Fruit fly (Drosophila melanogaster): ENCODE results near the gene ATPsynE.
A peak's percentile ranks its signal among the peaks of the same experiment; 100 is the strongest.

The ATPsynE gene

dm6 chr3R:14283754-14284421 lies 42.9 kb upstream of the ATPsynE start (continued):
- TF ChIP-seq NC2β (GFP tag; optimal IDR thresholded peaks at IDR 0.05) = peak; percentile 95
- TF ChIP-seq tup (GFP tag; optimal IDR thresholded peaks at IDR 0.05) = peak; percentile 95
- peak; percentile 76 for TF ChIP-seq Antp (GFP tag; optimal IDR thresholded peaks at IDR 0.05)
- TF ChIP-seq Meics (GFP tag; optimal IDR thresholded peaks at IDR 0.05) = peak; percentile 99
- TF ChIP-seq ash1 (GFP tag; optimal IDR thresholded peaks at IDR 0.05) = peak; percentile 71
- TF ChIP-seq fd3F (GFP tag; optimal IDR thresholded peaks at IDR 0.05) = peak; percentile 99
- TF ChIP-seq Deaf1 (tag; optimal IDR thresholded peaks at IDR 0.05) = peak; percentile 90
- peak; percentile 2 for TF ChIP-seq Neu2 (GFP tag; optimal IDR thresholded peaks at IDR 0.05; ENCODE audit: borderline replicate concordance)
- TF ChIP-seq CG12236 (GFP tag; optimal IDR thresholded peaks at IDR 0.05) = peak; percentile 89
- no peak for TF ChIP-seq Kr (GFP tag; optimal IDR thresholded peaks at IDR 0.05)
- TF ChIP-seq Oli (tag; optimal IDR thresholded peaks at IDR 0.05) = peak; percentile 99
- TF ChIP-seq CG13775 (GFP tag; optimal IDR thresholded peaks at IDR 0.05) = peak; percentile 98
- no peak for TF ChIP-seq CG16779 (GFP tag; IDR thresholded peaks at IDR 0.05)
- no peak for TF ChIP-seq Lpt (GFP tag; optimal IDR thresholded peaks at IDR 0.05)
- TF ChIP-seq inv (GFP tag; IDR thresholded peaks at IDR 0.05; ENCODE audit: partially characterized antibody) = no peak
- TF ChIP-seq Lim3 (GFP tag; IDR thresholded peaks at IDR 0.05) = no peak
- peak; percentile 97 for TF ChIP-seq CG17385 (GFP tag; optimal IDR thresholded peaks at IDR 0.05)
- peak; percentile 93 for TF ChIP-seq CHES-1-like (GFP tag; optimal IDR thresholded peaks at IDR 0.05)
- peak; percentile 24 for TF ChIP-seq pros (GFP tag; optimal IDR thresholded peaks at IDR 0.05)
- peak; percentile 94 for TF ChIP-seq twi (tag; optimal IDR thresholded peaks at IDR 0.05)
- no peak for TF ChIP-seq z (GFP tag; IDR thresholded peaks at IDR 0.05)
- no peak for TF ChIP-seq CG14860 (GFP tag; IDR thresholded peaks at IDR 0.05; ENCODE audit: partially characterized antibody)
- no peak for TF ChIP-seq Scr (GFP tag; IDR thresholded peaks at IDR 0.05; ENCODE audit: partially characterized antibody)
- TF ChIP-seq bab2 (GFP tag; optimal IDR thresholded peaks at IDR 0.05) = peak; percentile 96
- peak; percentile 98 for TF ChIP-seq scrt (GFP tag; optimal IDR thresholded peaks at IDR 0.05)
- peak; percentile 98 for TF ChIP-seq CG5245 (GFP tag; optimal IDR thresholded peaks at IDR 0.05)
- peak; percentile 95 for TF ChIP-seq HLH54F (GFP tag; optimal IDR thresholded peaks at IDR 0.05)
- TF ChIP-seq Oaz (GFP tag; IDR thresholded peaks at IDR 0.05) = no peak
- TF ChIP-seq danr (GFP tag; IDR thresholded peaks at IDR 0.05) = no peak
- TF ChIP-seq CG8944 (GFP tag; optimal IDR thresholded peaks at IDR 0.05) = peak; percentile 88
- peak; percentile 97 for TF ChIP-seq run (tag; optimal IDR thresholded peaks at IDR 0.05)
- no peak for TF ChIP-seq CG17328 (GFP tag; IDR thresholded peaks at IDR 0.05)
- peak; percentile 67 for TF ChIP-seq pb (GFP tag; optimal IDR thresholded peaks at IDR 0.05)
- TF ChIP-seq ken (GFP tag; IDR thresholded peaks at IDR 0.05) = no peak
- no peak for TF ChIP-seq CG10366 (GFP tag; IDR thresholded peaks at IDR 0.05)
- TF ChIP-seq CG6689 (GFP tag; IDR thresholded peaks at IDR 0.05) = no peak
- TF ChIP-seq zf30C (GFP tag; optimal IDR thresholded peaks at IDR 0.05) = peak; percentile 92
- peak; percentile 96 for TF ChIP-seq CG4707 (GFP tag; optimal IDR thresholded peaks at IDR 0.05)
- TF ChIP-seq CG10267 (tag; optimal IDR thresholded peaks at IDR 0.05) = peak; percentile 96
- TF ChIP-seq CG1832 (GFP tag; optimal IDR thresholded peaks at IDR 0.05) = no peak
- TF ChIP-seq CG4730 (GFP tag; IDR thresholded peaks at IDR 0.05) = no peak
- no peak for TF ChIP-seq seq (GFP tag; IDR thresholded peaks at IDR 0.05)
- peak; percentile 81 for TF ChIP-seq CG3995 (GFP tag; optimal IDR thresholded peaks at IDR 0.05)
- TF ChIP-seq jumu (GFP tag; optimal IDR thresholded peaks at IDR 0.05) = peak; percentile 90
- TF ChIP-seq MBD-R2 (GFP tag; IDR thresholded peaks at IDR 0.05) = no peak
- peak; percentile 91 for TF ChIP-seq zfh2 (GFP tag; optimal IDR thresholded peaks at IDR 0.05)
- TF ChIP-seq CG12071 (GFP tag; optimal IDR thresholded peaks at IDR 0.05) = peak; percentile 98
- TF ChIP-seq luna (GFP tag; optimal IDR thresholded peaks at IDR 0.05) = peak; percentile 90
- TF ChIP-seq CG16813 (GFP tag; IDR thresholded peaks at IDR 0.05; ENCODE audit: partially characterized antibody) = no peak
- TF ChIP-seq CG7928 (GFP tag; optimal IDR thresholded peaks at IDR 0.05) = peak; percentile 83
- no peak for TF ChIP-seq fru (optimal IDR thresholded peaks at IDR 0.05)
